Worm (Caenorhabditis elegans): ENCODE data around the gene ceh-100.

ce11 chrII:12546413-12546812 lies 57.1 kb downstream of the ceh-100 start, which contains the start of the genes F49C5.5 and F49C5.10:
- TF ChIP-seq ets-7 (tag; optimal IDR thresholded peaks at IDR 0.05) (no peak), pes-1 (GFP tag; IDR thresholded peaks at IDR 0.05) (no peak), hmg-4 (GFP tag; optimal IDR thresholded peaks at IDR 0.05) (no peak), B0310.2 (tag; optimal IDR thresholded peaks at IDR 0.05) (no peak), ama-1 (optimal IDR thresholded peaks at IDR 0.05) (no peak), sea-1 (GFP tag; conservative IDR thresholded peaks at IDR 0.05) (no peak), aly-1 (tag; optimal IDR thresholded peaks at IDR 0.05) (no peak), hmbx-1 (tag; optimal IDR thresholded peaks at IDR 0.05) (no peak), tbx-37 (GFP tag; conservative IDR thresholded peaks at IDR 0.05) (no peak), flt-1 (GFP tag; IDR thresholded peaks at IDR 0.05) (no peak), hnd-1 (tag; optimal IDR thresholded peaks at IDR 0.05) (no peak), tbx-11 (GFP tag; IDR thresholded peaks at IDR 0.05) (no peak), ceh-36 (tag; optimal IDR thresholded peaks at IDR 0.05) (no peak)

Data from whole organism, early embryonic.